Worm (Caenorhabditis elegans) whole organism, L1 larva: ENCODE results near the gene W02D7.11.
A peak's percentile ranks its signal among the peaks of the same experiment; 100 is the strongest.

Source experiments
- C16A3.4 ChIP-seq: fragments of 150-350 bp; optimal IDR thresholded peaks from 2 replicates; lab custom pipeline; 2014; ENCODE audit warnings: missing biosample characterization, missing genetic modification characterization
- F16B12.6 ChIP-seq: fragments of 150-350 bp; optimal IDR thresholded peaks from 2 replicates; lab custom pipeline; 2014; ENCODE audit warnings: missing biosample characterization, missing genetic modification characterization
- ceh-82 ChIP-seq, 3 experiments: fragments of 150-350 bp in 1 of 3; sonication (generic microtip) in 2 of 3; optimal IDR thresholded peaks; 2 replicates each; lab custom pipeline; 2014 to 2017; ENCODE audit warnings: missing biosample characterization in 3 of 3, missing genetic modification characterization in 3 of 3
- dpl-1 ChIP-seq, 3 experiments: fragments of 150-350 bp in 2 of 3; sonication (generic microtip) in 1 of 3; optimal IDR thresholded peaks; 2 replicates each; lab custom pipeline; 2014 to 2017; ENCODE audit warnings: missing biosample characterization in 3 of 3, missing genetic modification characterization in 3 of 3, missing genetic modification reagents in 3 of 3
- dsc-1 ChIP-seq: sonication (generic microtip); optimal IDR thresholded peaks from 2 replicates; lab custom pipeline; 2016; ENCODE audit warnings: mild to moderate bottlenecking, missing genetic modification characterization, missing compliant biosample characterization
- efl-1 ChIP-seq, 4 experiments: fragments of 150-350 bp; optimal IDR thresholded peaks in 3 of 4; peaks in 1 of 4; 1 replicate in 1 of 4; 2 replicates in 3 of 4; lab custom pipeline; 2014; ENCODE audit warnings: missing biosample characterization in 2 of 4, missing genetic modification characterization in 2 of 4, missing genetic modification reagents in 2 of 4
- egl-13 ChIP-seq: sonication (generic microtip); optimal IDR thresholded peaks from 2 replicates; lab custom pipeline; 2016; ENCODE audit warnings: missing genotype, missing genetic modification reagents, missing genetic modification characterization, missing compliant biosample characterization
- elt-2 ChIP-seq: sonication (generic microtip); optimal IDR thresholded peaks from 2 replicates; lab custom pipeline; 2016; ENCODE audit warnings: missing genetic modification characterization, mild to moderate bottlenecking, inconsistent platforms, missing compliant biosample characterization, missing genetic modification reagents
- elt-3 ChIP-seq, 6 experiments: fragments of 150-350 bp in 1 of 6; sonication (generic microtip); optimal IDR thresholded peaks; 2 replicates each; lab custom pipeline; 2017 to 2018; ENCODE audit warnings: missing biosample characterization in 6 of 6, missing genetic modification characterization in 6 of 6, inconsistent platforms in 1 of 6
- fkh-8 ChIP-seq: sonication (generic microtip); optimal IDR thresholded peaks from 2 replicates; lab custom pipeline; 2016; ENCODE audit warnings: mild to moderate bottlenecking, missing genetic modification characterization, missing compliant biosample characterization
- hlh-4 ChIP-seq: sonication (generic microtip); optimal IDR thresholded peaks from 2 replicates; lab custom pipeline; 2016; ENCODE audit warnings: mild to moderate bottlenecking, missing genetic modification characterization, missing compliant biosample characterization
- isw-1 ChIP-seq: fragments of 200-800 bp; sonication (Bioruptor generic); IDR thresholded peaks from 2 replicates; pipeline ENCODE4 v1.3.6; 2022; ENCODE audit warnings: missing genetic modification characterization, missing compliant biosample characterization
- jun-1 ChIP-seq: fragments of 150-350 bp; optimal IDR thresholded peaks from 2 replicates; lab custom pipeline; 2014; ENCODE audit warnings: missing biosample characterization, missing genetic modification reagents, missing genetic modification characterization
- lin-15B ChIP-seq: fragments of 150-350 bp; sonication (generic microtip); optimal IDR thresholded peaks from 3 replicates; lab custom pipeline; 2014; ENCODE audit warnings: missing biosample characterization, missing genetic modification characterization
- lin-35 ChIP-seq, 2 experiments: fragments of 150-350 bp; optimal IDR thresholded peaks; 2 replicates each; lab custom pipeline; 2014; ENCODE audit warnings: missing biosample characterization in 2 of 2, missing genetic modification characterization in 2 of 2, missing genetic modification reagents in 2 of 2
- lir-3 ChIP-seq: sonication (generic microtip); optimal IDR thresholded peaks from 2 replicates; lab custom pipeline; 2016; ENCODE audit warnings: mild to moderate bottlenecking, missing genetic modification characterization, moderate library complexity, missing compliant biosample characterization; ENCODE audit not compliant: poor library complexity
- mab-9 ChIP-seq: fragments of 200-800 bp; sonication (Bioruptor generic); IDR thresholded peaks from 2 replicates; pipeline ENCODE4 v1.3.6; 2022; ENCODE audit warnings: missing genetic modification reagents, missing genetic modification characterization, missing compliant biosample characterization
- mdl-1 ChIP-seq, 2 experiments: fragments of 150-350 bp; optimal IDR thresholded peaks; 2 replicates each; lab custom pipeline; 2014 to 2017; ENCODE audit warnings: missing biosample characterization in 2 of 2, missing genetic modification characterization in 2 of 2, inconsistent platforms in 1 of 2
- mep-1 ChIP-seq: fragments of 150-350 bp; optimal IDR thresholded peaks from 2 replicates; lab custom pipeline; 2014; ENCODE audit warnings: missing biosample characterization, missing genetic modification characterization
- nhr-12 ChIP-seq: sonication (generic microtip); optimal IDR thresholded peaks from 2 replicates; lab custom pipeline; 2017; ENCODE audit warnings: missing biosample characterization, missing genetic modification characterization
- nhr-19 ChIP-seq: fragments of 200-800 bp; sonication (Bioruptor generic); conservative IDR thresholded peaks from 2 replicates; pipeline ENCODE4 v1.3.6; 2022; ENCODE audit warnings: missing genetic modification characterization, missing compliant biosample characterization
- nhr-28 ChIP-seq: fragments of 150-350 bp; optimal IDR thresholded peaks from 2 replicates; lab custom pipeline; 2014; ENCODE audit warnings: missing biosample characterization, missing genetic modification characterization
- nhr-47 ChIP-seq: sonication (generic microtip); optimal IDR thresholded peaks from 2 replicates; lab custom pipeline; 2016; ENCODE audit warnings: mild to moderate bottlenecking, missing genetic modification characterization, moderate library complexity, missing compliant biosample characterization
- nhr-77 ChIP-seq: fragments of 150-350 bp; optimal IDR thresholded peaks from 2 replicates; lab custom pipeline; 2014; ENCODE audit warnings: missing biosample characterization, missing genetic modification characterization
- nhr-84 ChIP-seq: sonication (generic microtip); optimal IDR thresholded peaks from 2 replicates; lab custom pipeline; 2017; ENCODE audit warnings: missing biosample characterization, missing genetic modification characterization
- nhr-85 ChIP-seq: sonication (generic microtip); peaks from one replicate; lab custom pipeline; 2016; ENCODE audit warnings: missing genetic modification characterization, inconsistent platforms, missing compliant biosample characterization
- nhr-90 ChIP-seq: sonication (generic microtip); optimal IDR thresholded peaks from 2 replicates; lab custom pipeline; 2016; ENCODE audit warnings: mild to moderate bottlenecking, missing genetic modification characterization, missing compliant biosample characterization; ENCODE audit not compliant: poor library complexity
- pqm-1 ChIP-seq: sonication (generic microtip); optimal IDR thresholded peaks from 3 replicates; lab custom pipeline; 2017; ENCODE audit warnings: missing biosample characterization, missing genetic modification characterization
- rnt-1 ChIP-seq: sonication (generic microtip); optimal IDR thresholded peaks from 2 replicates; lab custom pipeline; 2016; ENCODE audit warnings: mild to moderate bottlenecking, missing genetic modification characterization, moderate library complexity, missing compliant biosample characterization
- skn-1 ChIP-seq: fragments of 150-350 bp; optimal IDR thresholded peaks from 2 replicates; lab custom pipeline; 2014; ENCODE audit warnings: missing biosample characterization, missing genetic modification characterization
- swsn-7 ChIP-seq: sonication (generic microtip); optimal IDR thresholded peaks from 2 replicates; lab custom pipeline; 2016; ENCODE audit warnings: missing genetic modification characterization, missing compliant biosample characterization
- tbx-2 ChIP-seq: sonication (generic microtip); optimal IDR thresholded peaks from 2 replicates; lab custom pipeline; 2016; ENCODE audit warnings: missing genetic modification characterization, missing compliant biosample characterization
- tlp-1 ChIP-seq: fragments of 150-350 bp; optimal IDR thresholded peaks from 2 replicates; lab custom pipeline; 2014; ENCODE audit warnings: missing biosample characterization, missing genetic modification characterization
- unc-30 ChIP-seq: sonication (generic microtip); optimal IDR thresholded peaks from 2 replicates; lab custom pipeline; 2017; ENCODE audit warnings: missing biosample characterization, missing genetic modification characterization
- unc-62 ChIP-seq: fragments of 150-350 bp; optimal IDR thresholded peaks from 2 replicates; lab custom pipeline; 2014; ENCODE audit warnings: missing biosample characterization, missing genetic modification reagents, missing genetic modification characterization
- vab-15 ChIP-seq: sonication (generic microtip); optimal IDR thresholded peaks from 2 replicates; lab custom pipeline; 2017; ENCODE audit warnings: missing genotype, mild to moderate bottlenecking, missing genetic modification characterization, missing compliant biosample characterization
- ztf-11 ChIP-seq, 2 experiments: sonication (generic microtip); optimal IDR thresholded peaks; 2 replicates each; lab custom pipeline; 2016 to 2017; ENCODE audit warnings: missing genetic modification characterization in 2 of 2, missing biosample characterization in 1 of 2, missing compliant biosample characterization in 1 of 2

The W02D7.11 gene

DNA sequence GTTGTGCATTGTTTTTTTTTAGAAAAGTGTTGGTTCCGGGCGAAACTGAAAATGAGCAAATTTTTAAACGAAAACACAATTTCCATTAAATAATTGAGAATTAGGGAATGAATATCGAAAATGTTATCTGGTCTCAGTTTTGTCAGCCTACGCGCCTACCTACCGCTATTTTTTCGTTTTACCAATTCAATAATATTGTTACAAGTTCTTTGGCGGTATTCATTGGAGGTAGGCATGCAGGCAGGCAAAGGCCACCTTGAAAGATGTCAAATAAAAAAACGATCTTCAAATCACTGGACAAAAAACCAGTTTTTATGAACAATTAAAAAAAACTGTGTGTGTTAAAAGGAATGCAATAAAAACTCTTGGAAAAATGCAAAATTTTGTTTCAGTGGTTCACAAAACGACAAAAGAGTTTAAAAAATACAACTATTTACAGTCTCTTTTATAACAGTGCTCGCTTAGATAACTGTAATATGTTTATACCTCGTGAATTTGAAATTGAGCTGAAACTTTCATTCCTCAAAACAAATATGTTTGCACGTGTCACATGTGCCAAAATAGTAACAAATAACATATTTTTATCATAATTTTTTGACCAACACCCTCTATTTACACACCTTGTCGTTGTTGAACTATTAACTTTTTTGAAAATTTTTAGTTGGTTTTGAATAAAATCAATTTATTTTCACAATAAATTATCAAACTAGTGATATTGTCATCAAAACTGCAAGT is at the start of gene W02D7.11:
Gene W02D7.11, minus strand, starts transcription at position 51 of the 735 bp plus-strand sequence.
- TF ChIP-seq pqm-1 (tag; lab: Kevin White, UChicago) (no peak), dsc-1 (tag; lab: Kevin White, UChicago) (no peak), tbx-2 (no peak), fkh-8 (tag; lab: Kevin White, UChicago) (no peak), ztf-11 (tag; optimal IDR thresholded peaks at IDR 0.05; lab: Kevin White, UChicago) (no peak), mep-1 (no peak), elt-2 (peak; percentile 64), unc-30 (tag; lab: Kevin White, UChicago) (no peak), elt-3 (tag; optimal IDR thresholded peaks at IDR 0.05; lab: Kevin White, UChicago) (no peak), rnt-1 (tag; lab: Kevin White, UChicago) (no peak), nhr-90 (tag; lab: Kevin White, UChicago) (no peak), lir-3 (no peak), skn-1 (tag; lab: Kevin White, UChicago) (no peak), nhr-12 (no peak), nhr-47 (no peak), lin-35 (GFP tag; optimal IDR thresholded peaks at IDR 0.05; lab: Kevin White, UChicago) (peak in 1 of 2 experiments; percentile 30), vab-15 (tag; lab: Kevin White, UChicago) (no peak), efl-1 (optimal IDR thresholded peaks at IDR 0.05; lab: Kevin White, UChicago) (no peak), efl-1 (GFP tag; optimal IDR thresholded peaks at IDR 0.05 in 1 of 2; lab: Kevin White, UChicago) (peak in 1 of 2 experiments; percentile 21), dpl-1 (GFP tag; optimal IDR thresholded peaks at IDR 0.05; lab: Kevin White, UChicago) (no peak), nhr-84 (tag; lab: Kevin White, UChicago) (no peak)

DNA sequence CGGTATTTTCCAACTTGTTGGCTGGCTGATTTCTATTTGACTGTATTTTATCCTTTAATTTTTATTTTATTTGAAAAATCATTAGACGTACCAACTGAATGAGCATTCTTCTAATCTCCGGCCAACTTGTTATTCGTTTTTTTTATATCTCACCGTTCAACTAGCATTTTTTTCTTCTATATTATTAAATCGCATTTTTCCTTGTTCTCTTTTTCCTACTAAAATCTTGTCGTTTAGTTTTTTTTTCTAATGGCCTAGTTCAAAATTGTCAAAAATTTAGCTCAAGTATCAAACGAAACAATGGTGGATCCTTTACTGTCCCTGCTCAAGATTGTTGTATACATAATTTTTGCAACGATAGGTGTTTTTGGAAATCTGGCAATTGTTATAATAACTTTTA is 47.1 kb upstream of the W02D7.11 start, which contains the start of gene srsx-22:
Gene srsx-22, plus strand, starts transcription at position 301 of the 400 bp plus-strand sequence.
- no peak for TF ChIP-seq swsn-7 (tag; lab: Kevin White, UChicago)
- TF ChIP-seq F16B12.6 (tag; lab: Kevin White, UChicago): no peak
- TF ChIP-seq ceh-82 (tag; optimal IDR thresholded peaks at IDR 0.05; lab: Kevin White, UChicago): no peak
- TF ChIP-seq jun-1 (tag; lab: Kevin White, UChicago): no peak
- TF ChIP-seq nhr-28 (tag; lab: Kevin White, UChicago): no peak
- no peak for TF ChIP-seq unc-30 (tag; lab: Kevin White, UChicago)
- TF ChIP-seq hlh-4 (tag; lab: Kevin White, UChicago): no peak
- no peak for TF ChIP-seq nhr-77

DNA sequence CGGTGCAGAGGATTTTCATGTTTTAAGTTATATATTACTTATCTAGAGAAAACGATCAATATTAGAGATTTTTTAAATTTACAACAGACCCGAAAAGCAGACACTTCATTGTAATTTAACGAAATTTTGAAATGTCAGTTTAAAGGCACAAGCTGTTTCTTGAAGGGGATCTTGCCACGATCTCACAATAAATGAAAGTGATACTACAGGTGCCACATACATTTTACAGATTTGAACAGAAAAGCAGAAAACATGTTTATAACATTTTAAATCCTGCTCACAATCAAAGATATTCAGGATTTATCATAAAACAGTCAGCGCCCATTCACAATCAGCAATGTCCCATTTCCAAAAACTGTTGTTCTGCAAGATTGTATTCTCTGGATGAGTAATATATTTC is 45.6 kb upstream of the W02D7.11 start:
- TF ChIP-seq egl-13 (no peak), nhr-85 (tag; lab: Kevin White, UChicago) (no peak), lir-3 (no peak), nhr-12 (no peak), elt-2 (no peak), mep-1 (no peak), nhr-19 (GFP tag; lab: Robert Waterston, UW) (no peak), unc-62 (GFP tag; lab: Kevin White, UChicago) (no peak), mdl-1 (tag; optimal IDR thresholded peaks at IDR 0.05; lab: Kevin White, UChicago) (no peak), C16A3.4 (tag; lab: Kevin White, UChicago) (no peak), isw-1 (GFP tag; lab: Robert Waterston, UW) (no peak), vab-15 (tag; lab: Kevin White, UChicago) (no peak), mab-9 (no peak), tlp-1 (tag; lab: Kevin White, UChicago) (no peak), lin-15B (tag; lab: Kevin White, UChicago) (no peak), efl-1 (optimal IDR thresholded peaks at IDR 0.05; lab: Kevin White, UChicago) (no peak), efl-1 (GFP tag; optimal IDR thresholded peaks at IDR 0.05 in 1 of 2; lab: Kevin White, UChicago) (no peak), elt-3 (tag; optimal IDR thresholded peaks at IDR 0.05; lab: Kevin White, UChicago) (no peak)
